Worm (Caenorhabditis elegans) whole organism, midembryonic: ENCODE measurements around the gene F19G12.3.

Source experiments
- T22C8.4 ChIP-seq: fragments of 200-800 bp; sonication (Bioruptor generic); IDR thresholded peaks from 2 replicates; pipeline ENCODE4 v1.3.6; 2022; ENCODE audit warnings: missing genetic modification characterization, missing compliant biosample characterization
- cog-1 ChIP-seq: sonication (generic microtip); optimal IDR thresholded peaks from 2 replicates; lab custom pipeline; 2016; ENCODE audit warnings: missing genetic modification characterization, missing compliant biosample characterization
- flt-1 ChIP-seq: fragments of 200-800 bp; sonication (Bioruptor generic); IDR thresholded peaks from 2 replicates; pipeline ENCODE4 v1.3.6; 2022; ENCODE audit warnings: missing genetic modification characterization, missing compliant biosample characterization
- klf-2 ChIP-seq: fragments of 200-800 bp; sonication (Bioruptor generic); conservative IDR thresholded peaks from 2 replicates; pipeline ENCODE4 v1.3.6; 2022; ENCODE audit warnings: missing genetic modification reagents, missing genetic modification characterization, missing compliant biosample characterization
- med-1 ChIP-seq: sonication (generic microtip); optimal IDR thresholded peaks from 2 replicates; lab custom pipeline; 2017; ENCODE audit warnings: missing genetic modification characterization, mild to moderate bottlenecking, missing compliant biosample characterization, antibody characterized with exemption, missing genetic modification reagents; ENCODE audit not compliant: insufficient read depth
- tab-1 ChIP-seq: fragments of 200-800 bp; sonication (Bioruptor generic); IDR thresholded peaks from 2 replicates; pipeline ENCODE4 v1.3.6; 2022; ENCODE audit warnings: missing genetic modification characterization, missing compliant biosample characterization
- ztf-29 ChIP-seq: fragments of 200-800 bp; sonication (Bioruptor generic); IDR thresholded peaks from 2 replicates; pipeline ENCODE4 v1.3.6; 2022; ENCODE audit warnings: missing genetic modification reagents, missing genetic modification characterization, missing compliant biosample characterization

DNA sequence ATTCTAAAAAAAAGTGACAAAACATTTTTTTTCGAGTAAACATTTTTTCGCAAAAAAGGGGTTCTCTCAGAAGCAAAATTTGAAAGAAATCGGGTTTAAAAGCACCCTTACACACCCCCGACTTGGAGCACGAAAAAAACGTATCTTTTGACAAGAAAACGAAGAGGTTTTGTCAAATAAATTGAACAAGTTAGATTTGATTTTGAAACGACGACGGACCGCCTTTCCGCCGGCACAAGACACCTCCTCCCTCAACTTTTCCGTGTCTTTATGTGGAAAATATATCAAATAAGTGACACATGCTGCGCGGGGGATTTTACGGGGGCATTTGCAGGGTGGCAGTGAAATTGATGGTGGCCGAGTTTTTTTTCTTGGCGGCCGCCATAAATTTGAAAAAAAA is 43.4 kb downstream of the F19G12.3 start:
- no peak for TF ChIP-seq T22C8.4 (GFP tag; lab: Robert Waterston, UW)
- no peak for TF ChIP-seq klf-2
- no peak for TF ChIP-seq flt-1 (GFP tag; lab: Robert Waterston, UW)
- no peak for TF ChIP-seq ztf-29 (GFP tag; lab: Robert Waterston, UW)
- TF ChIP-seq med-1 (GFP tag; lab: Kevin White, UChicago) = no peak
- no peak for TF ChIP-seq tab-1 (GFP tag; lab: Robert Waterston, UW)
- TF ChIP-seq cog-1 (tag; lab: Kevin White, UChicago) = no peak
